Fruit fly (Drosophila melanogaster): ENCODE results near the gene CG42724.

The CG42724 gene

dm6 chr3R:6405239-6405638 is 37.2 kb upstream of the CG42724 start:
- TF ChIP-seq Oaz (GFP tag; IDR thresholded peaks at IDR 0.05) (no peak), zf30C (GFP tag; optimal IDR thresholded peaks at IDR 0.05) (peak; percentile 76), CG15479 (GFP tag; optimal IDR thresholded peaks at IDR 0.05) (peak; percentile 14), Mes4 (GFP tag; optimal IDR thresholded peaks at IDR 0.05) (no peak), CG10209 (GFP tag; optimal IDR thresholded peaks at IDR 0.05) (no peak), CG12942 (GFP tag; optimal IDR thresholded peaks at IDR 0.05) (no peak), cg (GFP tag; optimal IDR thresholded peaks at IDR 0.05) (peak; percentile 78), Trl (optimal IDR thresholded peaks at IDR 0.05) (peak; percentile 80 to 83), Trl (GFP tag; optimal IDR thresholded peaks at IDR 0.05) (peak; percentile 6), Abd-B (GFP tag; optimal IDR thresholded peaks at IDR 0.05) (no peak), CkIIα-i1 (GFP tag; IDR thresholded peaks at IDR 0.05) (no peak), CG2889 (GFP tag; IDR thresholded peaks at IDR 0.05) (no peak), yki (optimal IDR thresholded peaks at IDR 0.05) (peak; percentile 47)

dm6 chr3R:6404174-6404573 is 36.1 kb upstream of the CG42724 start:
- TF ChIP-seq sr (GFP tag; IDR thresholded peaks at IDR 0.05) = peak; percentile 53; the same call in 1 of the 3 replicates
- no peak; the same call in 1 of the 2 replicates for TF ChIP-seq CG8765 (GFP tag; IDR thresholded peaks at IDR 0.05)
- TF ChIP-seq Eip74EF (GFP tag; optimal IDR thresholded peaks at IDR 0.05) = peak in 1 of 2 experiments; percentile 46
- no peak for TF ChIP-seq Neu2 (GFP tag; optimal IDR thresholded peaks at IDR 0.05; ENCODE audit: borderline replicate concordance)
- peak; percentile 86 for TF ChIP-seq unpg (GFP tag; optimal IDR thresholded peaks at IDR 0.05)
- TF ChIP-seq dm (GFP tag; optimal IDR thresholded peaks at IDR 0.05) = peak; percentile 23
- peak; percentile 71 for TF ChIP-seq CG12155 (GFP tag; optimal IDR thresholded peaks at IDR 0.05)
- TF ChIP-seq CG7357 (GFP tag; IDR thresholded peaks at IDR 0.05) = peak; percentile 72; the same call in 2 of the 3 replicates
- TF ChIP-seq CG2202 (tag; optimal IDR thresholded peaks at IDR 0.05) = no peak
- peak; percentile 44 for TF ChIP-seq CG18764 (GFP tag; optimal IDR thresholded peaks at IDR 0.05)
- peak; percentile 66 for TF ChIP-seq Spps (tag; optimal IDR thresholded peaks at IDR 0.05)
- peak; percentile 62 for TF ChIP-seq CG18011 (GFP tag; optimal IDR thresholded peaks at IDR 0.05)
- TF ChIP-seq CG6765 (GFP tag; optimal IDR thresholded peaks at IDR 0.05) = peak; percentile 63
- TF ChIP-seq CG3065 (GFP tag; optimal IDR thresholded peaks at IDR 0.05) = peak; percentile 33
- TF ChIP-seq Hmr (GFP tag; optimal IDR thresholded peaks at IDR 0.05) = peak; percentile 79
- TF ChIP-seq H2.0 (GFP tag; IDR thresholded peaks at IDR 0.05) = peak; percentile 82
- no peak for TF ChIP-seq Gsc (GFP tag; IDR thresholded peaks at IDR 0.05)
- no peak for TF ChIP-seq Lpt (GFP tag; optimal IDR thresholded peaks at IDR 0.05)
- TF ChIP-seq CG9727 (GFP tag; optimal IDR thresholded peaks at IDR 0.05) = peak; percentile 81
- no peak for TF ChIP-seq pan (optimal IDR thresholded peaks at IDR 0.05)
- peak in 1 of 2 experiments; percentile 91 for TF ChIP-seq pan (GFP tag; optimal IDR thresholded peaks at IDR 0.05 in 1 of 2, IDR thresholded peaks at IDR 0.05 in 1 of 2)
- no peak for TF ChIP-seq hkb (optimal IDR thresholded peaks at IDR 0.05)
- TF ChIP-seq hkb (GFP tag; IDR thresholded peaks at IDR 0.05) = peak; percentile 91
- peak; percentile 95 for TF ChIP-seq Med (GFP tag)
- TF ChIP-seq ewg (GFP tag; optimal IDR thresholded peaks at IDR 0.05) = peak; percentile 67
- no peak for TF ChIP-seq Kr (GFP tag; optimal IDR thresholded peaks at IDR 0.05)
- peak; percentile 65 for TF ChIP-seq CG12942 (GFP tag; optimal IDR thresholded peaks at IDR 0.05)
- TF ChIP-seq CG12219 (GFP tag; optimal IDR thresholded peaks at IDR 0.05) = peak; percentile 73
- TF ChIP-seq CG10654 (GFP tag; optimal IDR thresholded peaks at IDR 0.05) = peak; percentile 62
- peak; percentile 86 for TF ChIP-seq al (GFP tag; IDR thresholded peaks at IDR 0.05)
- TF ChIP-seq Atf6 (GFP tag; IDR thresholded peaks at IDR 0.05) = peak; percentile 87
- peak; percentile 90 for TF ChIP-seq HLH3B (GFP tag; IDR thresholded peaks at IDR 0.05)
- no peak for TF ChIP-seq D (optimal IDR thresholded peaks at IDR 0.05)
- TF ChIP-seq D (GFP tag; optimal IDR thresholded peaks at IDR 0.05) = peak; percentile 72
- TF ChIP-seq Doc3 (GFP tag; IDR thresholded peaks at IDR 0.05; ENCODE audit: partially characterized antibody) = no peak
- peak; percentile 39; the same call in 1 of the 2 replicates for TF ChIP-seq ham (GFP tag; IDR thresholded peaks at IDR 0.05)
- peak; percentile 72 for TF ChIP-seq Rx (GFP tag; IDR thresholded peaks at IDR 0.05)
- TF ChIP-seq schlank (tag; optimal IDR thresholded peaks at IDR 0.05) = peak; percentile 36
- TF ChIP-seq CHES-1-like (GFP tag; optimal IDR thresholded peaks at IDR 0.05) = peak; percentile 64
- TF ChIP-seq CG10462 (GFP tag; optimal IDR thresholded peaks at IDR 0.05) = peak; percentile 44
